Fruit fly (Drosophila melanogaster): ENCODE results near the gene CG33125.

- TF ChIP-seq sage (GFP tag; optimal IDR thresholded peaks at IDR 0.05) (no peak), dl (GFP tag; optimal IDR thresholded peaks at IDR 0.05; ENCODE audit: insufficient read depth in 1 of 2, partially characterized antibody in 2 of 2) (no peak)
Observed at dm6 chr2L:2623947-2624346, 28.3 kb downstream of the CG33125 start.
